Worm (Caenorhabditis elegans): ENCODE data around the gene acs-5.

DNA sequence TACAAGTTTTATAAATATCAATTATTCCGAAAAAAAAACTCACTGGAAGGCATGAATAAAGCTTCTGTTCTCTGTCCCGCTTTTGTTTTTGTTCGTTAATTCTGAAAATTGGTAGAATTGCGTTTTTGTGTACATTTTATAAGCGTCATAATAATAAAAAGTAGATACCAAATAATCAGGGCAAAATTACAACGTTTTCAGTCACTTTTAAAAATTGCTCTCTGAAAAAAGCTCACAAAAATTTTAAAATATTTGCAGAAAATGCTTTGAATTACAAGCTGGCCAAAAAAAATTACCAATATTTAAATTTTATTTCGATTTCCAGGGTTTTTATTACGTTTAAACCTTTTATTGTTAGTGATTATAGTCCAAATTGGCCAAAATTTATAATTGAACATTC lies 11.9 kb upstream of the acs-5 start, which contains the start of gene scav-2:
- TF ChIP-seq pha-4 (GFP tag; IDR thresholded peaks at IDR 0.05): no peak
- TF ChIP-seq pha-4 (tag; optimal IDR thresholded peaks at IDR 0.05): no peak
- TF ChIP-seq hlh-30 (tag; optimal IDR thresholded peaks at IDR 0.05; ENCODE audit: insufficient read depth): no peak
- no peak for TF ChIP-seq php-3 (GFP tag; IDR thresholded peaks at IDR 0.05)
- no peak for TF ChIP-seq ama-1 (optimal IDR thresholded peaks at IDR 0.05)

All from whole organism, L4 larva.